Fruit fly (Drosophila melanogaster) whole organism, embryonic: Measurements from ENCODE around the gene CG6983.
A peak's percentile ranks its signal among the peaks of the same experiment; 100 is the strongest.

Source experiments
- ATbp ChIP-seq: fragments of 200-800 bp; sonication (Bioruptor generic); optimal IDR thresholded peaks from 2 replicates; lab custom pipeline; 2017; ENCODE audit warnings: missing biosample characterization, mild to moderate bottlenecking, missing genetic modification characterization, missing genetic modification reagents
- Asciz ChIP-seq: fragments of 200-800 bp; sonication (Bioruptor generic); optimal IDR thresholded peaks from 2 replicates; lab custom pipeline; 2017; ENCODE audit warnings: missing biosample characterization, mild to moderate bottlenecking, missing genetic modification characterization, missing genetic modification reagents
- CG10654 ChIP-seq: fragments of 200-800 bp; sonication (Bioruptor generic); optimal IDR thresholded peaks from 2 replicates; lab custom pipeline; 2016; ENCODE audit warnings: missing biosample characterization, missing genetic modification characterization
- CG11398 ChIP-seq: fragments of 200-800 bp; sonication (Bioruptor generic); optimal IDR thresholded peaks from 2 replicates; lab custom pipeline; 2016; ENCODE audit warnings: missing biosample characterization, missing genetic modification characterization
- CG12219 ChIP-seq: fragments of 200-800 bp; sonication (Bioruptor generic); optimal IDR thresholded peaks from 3 replicates; lab custom pipeline; 2018; ENCODE audit warnings: missing biosample characterization, mild to moderate bottlenecking, missing genetic modification characterization
- CG14441 ChIP-seq: fragments of 200-800 bp; sonication (Bioruptor generic); IDR thresholded peaks from 2 replicates; pipeline ENCODE4 v1.3.6; 2022; ENCODE audit warnings: missing biosample characterization, missing genetic modification characterization
- CG14710 ChIP-seq: fragments of 200-800 bp; sonication (Bioruptor generic); optimal IDR thresholded peaks from 3 replicates; lab custom pipeline; 2019; ENCODE audit warnings: missing biosample characterization, mild to moderate bottlenecking, missing genetic modification characterization, moderate library complexity
- CG15601 ChIP-seq: fragments of 200-800 bp; sonication (Bioruptor generic); optimal IDR thresholded peaks from 3 replicates; lab custom pipeline; 2019; ENCODE audit warnings: missing biosample characterization, mild to moderate bottlenecking, missing genetic modification characterization, moderate library complexity
- CG2116 ChIP-seq: fragments of 200-800 bp; sonication (Bioruptor generic); optimal IDR thresholded peaks from 3 replicates; lab custom pipeline; 2018; ENCODE audit warnings: missing biosample characterization, mild to moderate bottlenecking, missing genetic modification characterization
- CG2199 ChIP-seq: fragments of 200-800 bp; sonication (Bioruptor generic); IDR thresholded peaks from 3 replicates; pipeline ENCODE4 v1.3.6; 2022; ENCODE audit warnings: missing biosample characterization, missing genetic modification characterization
- CG32532 ChIP-seq: fragments of 200-800 bp; sonication (Bioruptor generic); IDR thresholded peaks from 2 replicates; pipeline ENCODE4 v1.3.6; 2022; ENCODE audit warnings: missing biosample characterization, missing genetic modification characterization
- CG6272 ChIP-seq: fragments of 200-800 bp; sonication (Bioruptor generic); IDR thresholded peaks from 2 replicates; pipeline ENCODE4 v1.3.6; 2022; ENCODE audit warnings: missing biosample characterization, missing genetic modification characterization
- CG6654 ChIP-seq: fragments of 200-800 bp; sonication (Bioruptor generic); optimal IDR thresholded peaks from 2 replicates; lab custom pipeline; 2017; ENCODE audit warnings: missing biosample characterization, mild to moderate bottlenecking, missing genetic modification characterization
- CG6765 ChIP-seq: fragments of 200-800 bp; sonication (Bioruptor generic); optimal IDR thresholded peaks from 3 replicates; lab custom pipeline; 2017; ENCODE audit warnings: missing biosample characterization, mild to moderate bottlenecking, missing genetic modification characterization
- CG6813 ChIP-seq: fragments of 200-800 bp; sonication (Bioruptor generic); optimal IDR thresholded peaks from 2 replicates; lab custom pipeline; 2017; ENCODE audit warnings: missing biosample characterization, missing genetic modification characterization, mild to moderate bottlenecking, moderate library complexity, missing genetic modification reagents
- CG7357 ChIP-seq: fragments of 200-800 bp; sonication (Bioruptor generic); IDR thresholded peaks from 3 replicates; pipeline ENCODE4 v1.3.6; 2022; ENCODE audit warnings: missing biosample characterization, missing genetic modification characterization
- CG7786 ChIP-seq: fragments of 200-800 bp; sonication (Bioruptor generic); optimal IDR thresholded peaks from 2 replicates; lab custom pipeline; 2016; ENCODE audit warnings: missing biosample characterization, missing genetic modification characterization
- CG9215 ChIP-seq: fragments of 200-800 bp; sonication (Bioruptor generic); IDR thresholded peaks from 2 replicates; pipeline ENCODE4 v1.3.6; 2022; ENCODE audit warnings: missing biosample characterization, missing genetic modification characterization
- Chrac-16 ChIP-seq: fragments of 200-800 bp; sonication (Bioruptor generic); optimal IDR thresholded peaks from 3 replicates; lab custom pipeline; 2016; ENCODE audit warnings: missing biosample characterization, missing genetic modification characterization
- E2f2 ChIP-seq: fragments of 200-800 bp; sonication (Bioruptor generic); IDR thresholded peaks from 2 replicates; pipeline ENCODE4 v1.3.6; 2022; ENCODE audit warnings: missing biosample characterization, missing genetic modification characterization
- Gsc ChIP-seq: fragments of 200-800 bp; sonication (Bioruptor generic); IDR thresholded peaks from 2 replicates; pipeline ENCODE4 v1.3.6; 2022; ENCODE audit warnings: missing biosample characterization, missing genetic modification characterization
- HHEX ChIP-seq: fragments of 200-800 bp; sonication (Bioruptor generic); optimal IDR thresholded peaks from 3 replicates; lab custom pipeline; 2017; ENCODE audit warnings: missing biosample characterization, mild to moderate bottlenecking, missing genetic modification characterization, missing genetic modification reagents
- Hr3 ChIP-seq: fragments of 200-800 bp; sonication (Bioruptor generic); optimal IDR thresholded peaks from 3 replicates; lab custom pipeline; 2016; ENCODE audit warnings: missing biosample characterization, missing genetic modification characterization
- Hsf ChIP-seq: fragments of 200-800 bp; sonication (Bioruptor generic); optimal IDR thresholded peaks from 3 replicates; lab custom pipeline; 2016; ENCODE audit warnings: missing biosample characterization, missing genetic modification characterization
- Lim3 ChIP-seq: fragments of 200-800 bp; sonication (Bioruptor generic); IDR thresholded peaks from 2 replicates; pipeline ENCODE4 v1.3.6; 2022; ENCODE audit warnings: missing biosample characterization, missing genetic modification characterization
- Myb ChIP-seq: fragments of 200-800 bp; sonication (Bioruptor generic); optimal IDR thresholded peaks from 2 replicates; lab custom pipeline; 2016; ENCODE audit warnings: missing biosample characterization, missing genetic modification characterization
- Pdp1 ChIP-seq, 2 experiments: fragments of 200-800 bp; sonication (Bioruptor generic); optimal IDR thresholded peaks; 3 replicates each; lab custom pipeline; 2016; ENCODE audit warnings: missing biosample characterization in 2 of 2, missing genetic modification characterization in 2 of 2, mild to moderate bottlenecking in 1 of 2, moderate library complexity in 1 of 2
- Poxn ChIP-seq: fragments of 200-800 bp; sonication (Bioruptor generic); IDR thresholded peaks from 2 replicates; pipeline ENCODE4 v1.3.6; 2022; ENCODE audit warnings: missing biosample characterization, missing genetic modification characterization
- TFAM ChIP-seq: fragments of 200-800 bp; sonication (Bioruptor generic); optimal IDR thresholded peaks from 2 replicates; lab custom pipeline; 2017; ENCODE audit warnings: missing biosample characterization, missing genetic modification characterization, inconsistent platforms
- ase ChIP-seq: fragments of 200-800 bp; sonication (Bioruptor generic); IDR thresholded peaks from 3 replicates; pipeline ENCODE4 v1.3.6; 2022; ENCODE audit warnings: missing biosample characterization, missing genetic modification characterization
- bab2 ChIP-seq: fragments of 200-800 bp; sonication (Bioruptor generic); optimal IDR thresholded peaks from 2 replicates; lab custom pipeline; 2016; ENCODE audit warnings: missing biosample characterization, missing genetic modification characterization
- chn ChIP-seq: fragments of 200-800 bp; sonication (Bioruptor generic); optimal IDR thresholded peaks from 2 replicates; lab custom pipeline; 2016; ENCODE audit warnings: missing biosample characterization, missing genetic modification characterization
- dmrt11E ChIP-seq: fragments of 200-800 bp; sonication (Bioruptor generic); optimal IDR thresholded peaks from 3 replicates; lab custom pipeline; 2018; ENCODE audit warnings: missing biosample characterization, mild to moderate bottlenecking, missing genetic modification characterization, moderate library complexity
- gsb-n ChIP-seq: fragments of 200-800 bp; sonication (Bioruptor generic); optimal IDR thresholded peaks from 3 replicates; lab custom pipeline; 2018; ENCODE audit warnings: missing biosample characterization, mild to moderate bottlenecking, missing genetic modification characterization
- her ChIP-seq: fragments of 200-800 bp; sonication (Bioruptor generic); optimal IDR thresholded peaks from 2 replicates; lab custom pipeline; 2016; ENCODE audit warnings: missing biosample characterization, missing genetic modification characterization
- insv ChIP-seq, 2 experiments: fragments of 200-800 bp; sonication (Bioruptor generic); optimal IDR thresholded peaks; 3 replicates each; lab custom pipeline; 2016 to 2018; ENCODE audit warnings: missing biosample characterization in 2 of 2, missing genetic modification characterization in 2 of 2
- mld ChIP-seq: fragments of 200-800 bp; sonication (Bioruptor generic); IDR thresholded peaks from 3 replicates; pipeline ENCODE4 v1.3.6; 2022; ENCODE audit warnings: missing biosample characterization, missing genetic modification characterization; ENCODE audit not compliant: partially characterized antibody
- nerfin-1 ChIP-seq: fragments of 200-800 bp; sonication (Bioruptor generic); optimal IDR thresholded peaks from 3 replicates; lab custom pipeline; 2019; ENCODE audit warnings: missing biosample characterization, mild to moderate bottlenecking, missing genetic modification characterization, moderate library complexity
- odd ChIP-seq: fragments of 200-800 bp; sonication (Bioruptor generic); optimal IDR thresholded peaks from 2 replicates; lab custom pipeline; 2017; ENCODE audit warnings: missing biosample characterization, mild to moderate bottlenecking, missing genetic modification characterization
- pan ChIP-seq, 4 experiments: fragments of >200 bp in 3 of 4; fragments of 200-800 bp in 1 of 4; sonication (Bioruptor generic) in 1 of 4; optimal IDR thresholded peaks in 3 of 4; IDR thresholded peaks in 1 of 4; 2 replicates each; pipeline versions ENCODE4 v1.3.6 to Lab custom; 2017 to 2022; ENCODE audit warnings: missing biosample characterization in 2 of 4, missing genetic modification characterization in 2 of 4, mixed read lengths in 1 of 4
- phol ChIP-seq: fragments of 200-800 bp; sonication (Bioruptor generic); optimal IDR thresholded peaks from 3 replicates; lab custom pipeline; 2018; ENCODE audit warnings: missing biosample characterization, mild to moderate bottlenecking, missing genetic modification characterization, moderate library complexity
- row ChIP-seq: fragments of 200-800 bp; sonication (Bioruptor generic); IDR thresholded peaks from 3 replicates; pipeline ENCODE4 v1.3.6; 2022; ENCODE audit warnings: missing biosample characterization, missing genetic modification characterization
- sd ChIP-seq: fragments of 200-800 bp; sonication (Bioruptor generic); optimal IDR thresholded peaks from 3 replicates; lab custom pipeline; 2018; ENCODE audit warnings: missing biosample characterization, mild to moderate bottlenecking, missing genetic modification characterization, moderate library complexity
- tup ChIP-seq: fragments of 200-800 bp; sonication (Bioruptor generic); optimal IDR thresholded peaks from 2 replicates; lab custom pipeline; 2016; ENCODE audit warnings: missing biosample characterization, mild to moderate bottlenecking, missing genetic modification characterization, moderate library complexity
- twi ChIP-seq: fragments of 200-800 bp; optimal IDR thresholded peaks from 2 replicates; lab custom pipeline; 2019; ENCODE audit warnings: missing biosample characterization, mild to moderate bottlenecking, missing genetic modification characterization, moderate library complexity
- unc-4 ChIP-seq: fragments of 200-800 bp; sonication (Bioruptor generic); IDR thresholded peaks from 2 replicates; pipeline ENCODE4 v1.3.6; 2022; ENCODE audit warnings: missing biosample characterization, missing genetic modification characterization; ENCODE audit not compliant: partially characterized antibody
- vvl ChIP-seq: fragments of 200-800 bp; sonication (Bioruptor generic); IDR thresholded peaks from 2 replicates; pipeline ENCODE4 v1.3.6; 2022; ENCODE audit warnings: missing biosample characterization, missing genetic modification characterization
- zen ChIP-seq: fragments of 200-800 bp; sonication (Bioruptor generic); optimal IDR thresholded peaks from 3 replicates; lab custom pipeline; 2018; ENCODE audit warnings: missing biosample characterization, mild to moderate bottlenecking, missing genetic modification characterization, moderate library complexity

Gene CG6983

dm6 chr3L:8405123-8405522 lies 44.1 kb downstream of the CG6983 start, which contains the start of the genes Tpt, mkg-p and CG13667 (continued):
- TF ChIP-seq ase (GFP tag; lab: Robert Waterston, UW) (no peak), nerfin-1 (tag; lab: Kevin White, UChicago) (peak; percentile 79), CG2199 (GFP tag; lab: Robert Waterston, UW) (no peak), her (GFP tag; lab: Kevin White, UChicago) (no peak), CG2116 (GFP tag; lab: Kevin White, UChicago) (peak; percentile 66), insv (GFP tag; optimal IDR thresholded peaks at IDR 0.05; lab: Kevin White, UChicago) (no peak), CG15601 (peak; percentile 74), TFAM (GFP tag; lab: Kevin White, UChicago) (no peak), CG11398 (no peak), CG6272 (GFP tag; lab: Robert Waterston, UW) (no peak), Gsc (no peak), ATbp (GFP tag; lab: Kevin White, UChicago) (no peak), chn (GFP tag; lab: Kevin White, UChicago) (no peak), sd (no peak), odd (GFP tag; lab: Kevin White, UChicago) (no peak), row (GFP tag; lab: Robert Waterston, UW) (peak; percentile 49; the same call in 1 of the 3 replicates), Asciz (GFP tag; lab: Kevin White, UChicago) (no peak), CG6813 (no peak)

dm6 chr3L:8398763-8399445 lies 50.3 kb downstream of the CG6983 start:
- TF ChIP-seq CG14710 (tag; lab: Kevin White, UChicago) = peak; percentile 6
- 0 out of 2 replicates have a peak, but pooled peaks have one; percentile 7 for TF ChIP-seq E2f2 (GFP tag; lab: Robert Waterston, UW)
- TF ChIP-seq CG7357 (GFP tag; lab: Robert Waterston, UW) = no peak
- TF ChIP-seq mld (GFP tag; lab: Robert Waterston, UW) = no peak
- peak; percentile 29 to 41 for TF ChIP-seq Pdp1 (GFP tag; optimal IDR thresholded peaks at IDR 0.05; lab: Kevin White, UChicago)
- TF ChIP-seq pan (optimal IDR thresholded peaks at IDR 0.05; lab: Kevin White, UChicago) = no peak
- TF ChIP-seq pan (GFP tag; optimal IDR thresholded peaks at IDR 0.05 in 1 of 2, IDR thresholded peaks at IDR 0.05 in 1 of 2) = peak in 1 of 2 experiments; percentile 15
- peak; percentile 43 for TF ChIP-seq Chrac-16 (GFP tag; lab: Kevin White, UChicago)
- TF ChIP-seq zen (tag; lab: Kevin White, UChicago) = peak; percentile 21
- peak; percentile 47; the same call in 1 of the 2 replicates for TF ChIP-seq CG32532
- no peak for TF ChIP-seq Myb (GFP tag; lab: Kevin White, UChicago)
- no peak for TF ChIP-seq Lim3 (GFP tag; lab: Robert Waterston, UW)
- TF ChIP-seq phol (tag; lab: Kevin White, UChicago) = peak; percentile 38
- no peak for TF ChIP-seq unc-4 (GFP tag; lab: Robert Waterston, UW)
- TF ChIP-seq twi (tag; lab: Kevin White, UChicago) = no peak
- TF ChIP-seq gsb-n (tag; lab: Kevin White, UChicago) = no peak
- no peak for TF ChIP-seq CG6765
- TF ChIP-seq CG9215 = no peak; the same call in 1 of the 2 replicates
- peak; percentile 20; the same call in 1 of the 2 replicates for TF ChIP-seq vvl (GFP tag; lab: Robert Waterston, UW)
- peak; percentile 36 for TF ChIP-seq Hsf
- TF ChIP-seq CG7786 (GFP tag; lab: Kevin White, UChicago) = peak; percentile 38
- no peak for TF ChIP-seq Poxn (GFP tag; lab: Robert Waterston, UW)
- peak; percentile 68 for TF ChIP-seq CG14441 (GFP tag; lab: Robert Waterston, UW)
- TF ChIP-seq HHEX (GFP tag; lab: Kevin White, UChicago) = no peak
- TF ChIP-seq tup = no peak
- TF ChIP-seq Hr3 (GFP tag; lab: Kevin White, UChicago) = peak; percentile 14
- TF ChIP-seq CG6813 = no peak
- TF ChIP-seq dmrt11E (tag; lab: Kevin White, UChicago) = peak; percentile 32
- TF ChIP-seq bab2 (GFP tag; lab: Kevin White, UChicago) = peak; percentile 12
- no peak for TF ChIP-seq CG6654 (GFP tag; lab: Kevin White, UChicago)
- TF ChIP-seq CG10654 (GFP tag; lab: Kevin White, UChicago) = peak; percentile 22
- no peak for TF ChIP-seq CG12219
- no peak for TF ChIP-seq CG15601
